Worm (Caenorhabditis elegans) whole organism, early embryonic: Measurements from ENCODE around the gene nas-10.

Experiments used
- B0310.2 ChIP-seq: sonication (generic microtip); optimal IDR thresholded peaks from 2 replicates; lab custom pipeline; 2016; ENCODE audit warnings: mild to moderate bottlenecking, missing genetic modification characterization, missing compliant biosample characterization
- F13C5.2 ChIP-seq: sonication (generic microtip); optimal IDR thresholded peaks from 2 replicates; lab custom pipeline; 2017; ENCODE audit warnings: mild to moderate bottlenecking, missing genetic modification characterization, inconsistent platforms, missing compliant biosample characterization
- aly-1 ChIP-seq: sonication (generic microtip); optimal IDR thresholded peaks from 2 replicates; lab custom pipeline; 2016; ENCODE audit warnings: missing genetic modification characterization, missing compliant biosample characterization
- ama-1 ChIP-seq: fragments of 150-350 bp; optimal IDR thresholded peaks from 2 replicates; lab custom pipeline; 2014
- ceh-13 ChIP-seq: fragments of 200-800 bp; sonication (Bioruptor generic); optimal IDR thresholded peaks from 2 replicates; lab custom pipeline; 2018; ENCODE audit warnings: mild to moderate bottlenecking, missing genetic modification characterization, missing compliant biosample characterization
- ceh-36 ChIP-seq: sonication (generic microtip); optimal IDR thresholded peaks from 2 replicates; lab custom pipeline; 2016; ENCODE audit warnings: missing genetic modification characterization, inconsistent platforms, missing compliant biosample characterization
- ets-7 ChIP-seq: sonication (generic microtip); optimal IDR thresholded peaks from 2 replicates; lab custom pipeline; 2016; ENCODE audit warnings: missing genotype, missing genetic modification characterization, missing compliant biosample characterization
- flt-1 ChIP-seq: fragments of 200-800 bp; sonication (Bioruptor generic); IDR thresholded peaks from 2 replicates; pipeline ENCODE4 v1.3.6; 2022; ENCODE audit warnings: missing genetic modification characterization, missing compliant biosample characterization
- hmbx-1 ChIP-seq: sonication (generic microtip); optimal IDR thresholded peaks from 2 replicates; lab custom pipeline; 2016; ENCODE audit warnings: mild to moderate bottlenecking, missing genetic modification characterization, missing compliant biosample characterization
- sea-1 ChIP-seq: fragments of 200-800 bp; sonication (Bioruptor generic); conservative IDR thresholded peaks from 2 replicates; pipeline ENCODE4 v1.3.6; 2022; ENCODE audit warnings: missing genetic modification characterization, missing compliant biosample characterization
- tbx-11 ChIP-seq: fragments of 200-800 bp; sonication (Bioruptor generic); IDR thresholded peaks from 2 replicates; pipeline ENCODE4 v1.3.6; 2022; ENCODE audit warnings: missing genetic modification characterization, missing compliant biosample characterization
- tbx-37 ChIP-seq: fragments of 200-800 bp; sonication (Bioruptor generic); conservative IDR thresholded peaks from 2 replicates; pipeline ENCODE4 v1.3.6; 2022; ENCODE audit warnings: missing genetic modification reagents, missing genetic modification characterization, missing compliant biosample characterization
- tra-4 ChIP-seq: sonication (generic microtip); optimal IDR thresholded peaks from 2 replicates; lab custom pipeline; 2017; ENCODE audit warnings: missing genetic modification characterization, missing compliant biosample characterization

- no peak for TF ChIP-seq aly-1
- no peak for TF ChIP-seq ama-1 (lab: Kevin White, UChicago)
- TF ChIP-seq hmbx-1 (tag; lab: Kevin White, UChicago) = no peak
- no peak for TF ChIP-seq flt-1
- no peak for TF ChIP-seq F13C5.2 (tag; lab: Kevin White, UChicago)
- TF ChIP-seq tbx-37 = no peak
- no peak for TF ChIP-seq ceh-13 (GFP tag; lab: Kevin White, UChicago)
- TF ChIP-seq ceh-36 (tag; lab: Kevin White, UChicago) = no peak
- TF ChIP-seq tbx-11 (GFP tag; lab: Robert Waterston, UW) = no peak
- no peak for TF ChIP-seq ets-7
- TF ChIP-seq B0310.2 (tag; lab: Kevin White, UChicago) = no peak
- no peak for TF ChIP-seq tra-4
- TF ChIP-seq sea-1 = no peak
Measured at ce11 chrX:10979186-10979585, 15.9 kb upstream of the nas-10 start, which contains the start of gene pxn-2.
